Worm (Caenorhabditis elegans) whole organism, L2 larva: ENCODE results near the gene str-68.

Experiments
- R02D3.7 ChIP-seq: fragments of 150-350 bp; optimal IDR thresholded peaks from 2 replicates; lab custom pipeline; 2014; ENCODE audit warnings: missing biosample characterization, missing genetic modification characterization
- ZK546.5 ChIP-seq: sonication (generic microtip); optimal IDR thresholded peaks from 2 replicates; lab custom pipeline; 2017; ENCODE audit warnings: missing biosample characterization, missing genetic modification characterization
- alr-1 ChIP-seq: fragments of 150-350 bp; optimal IDR thresholded peaks from 2 replicates; lab custom pipeline; 2014; ENCODE audit warnings: missing biosample characterization, missing genetic modification characterization
- aly-2 ChIP-seq: fragments of 150-350 bp; optimal IDR thresholded peaks from 2 replicates; lab custom pipeline; 2014; ENCODE audit warnings: missing biosample characterization, missing genetic modification characterization
- ama-1 ChIP-seq: fragments of 150-350 bp; optimal IDR thresholded peaks from 2 replicates; lab custom pipeline; 2018; ENCODE audit warnings: inconsistent platforms
- blmp-1 ChIP-seq: sonication (generic microtip); optimal IDR thresholded peaks from 2 replicates; lab custom pipeline; 2017; ENCODE audit warnings: missing genetic modification characterization, mild to moderate bottlenecking, missing compliant biosample characterization, antibody characterized with exemption, moderate library complexity; ENCODE audit not compliant: insufficient read depth
- elt-3 ChIP-seq: sonication (generic microtip); optimal IDR thresholded peaks from 2 replicates; lab custom pipeline; 2017; ENCODE audit warnings: missing biosample characterization, missing genetic modification characterization
- lin-13 ChIP-seq: fragments of 150-350 bp; optimal IDR thresholded peaks from 2 replicates; lab custom pipeline; 2014; ENCODE audit warnings: missing biosample characterization, missing genetic modification reagents, missing genetic modification characterization
- nhr-11 ChIP-seq: fragments of 150-350 bp; optimal IDR thresholded peaks from 2 replicates; lab custom pipeline; 2014; ENCODE audit warnings: missing biosample characterization, missing genetic modification characterization
- nhr-12 ChIP-seq: fragments of 150-350 bp; optimal IDR thresholded peaks from 2 replicates; lab custom pipeline; 2014; ENCODE audit warnings: missing biosample characterization, missing genetic modification characterization
- nhr-21 ChIP-seq: fragments of 150-350 bp; optimal IDR thresholded peaks from 2 replicates; lab custom pipeline; 2014; ENCODE audit warnings: missing biosample characterization, missing genetic modification characterization
- skn-1 ChIP-seq: sonication (generic microtip); optimal IDR thresholded peaks from 2 replicates; lab custom pipeline; 2017; ENCODE audit warnings: missing biosample characterization, missing genetic modification characterization
- snpc-4 ChIP-seq: fragments of 150-350 bp; optimal IDR thresholded peaks from 2 replicates; lab custom pipeline; 2014; ENCODE audit warnings: missing biosample characterization, missing genetic modification characterization

DNA sequence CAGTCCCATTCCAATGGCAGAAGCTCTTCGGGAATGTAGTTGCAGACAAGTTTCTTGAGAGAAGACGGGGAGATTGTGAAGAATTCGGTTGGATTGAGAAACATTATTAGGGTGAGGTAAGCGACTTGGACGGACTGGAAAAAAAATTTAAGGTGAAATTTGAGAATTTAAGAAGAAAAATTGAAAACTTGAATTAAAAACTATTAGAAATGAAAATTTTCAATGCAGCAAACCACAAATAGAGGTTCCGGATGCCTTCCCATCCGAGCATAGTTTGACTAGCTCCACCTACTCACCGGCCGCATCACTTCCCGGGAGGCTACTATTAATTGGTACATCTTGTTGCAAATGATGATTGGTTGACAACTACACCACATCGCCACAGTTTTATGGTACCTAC, 6.4 kb upstream of the str-68 start, which contains the start of gene Y73C8C.8:
- TF ChIP-seq elt-3 (no peak), alr-1 (no peak), ZK546.5 (no peak), skn-1 (tag; lab: Kevin White, UChicago) (no peak), aly-2 (tag; lab: Kevin White, UChicago) (no peak), nhr-11 (tag; lab: Kevin White, UChicago) (no peak), lin-13 (GFP tag; lab: Kevin White, UChicago) (no peak), nhr-21 (tag; lab: Kevin White, UChicago) (no peak), ama-1 (no peak), snpc-4 (no peak), R02D3.7 (tag; lab: Kevin White, UChicago) (no peak), blmp-1 (tag; lab: Kevin White, UChicago) (no peak), nhr-12 (tag; lab: Kevin White, UChicago) (no peak)
